Worm (Caenorhabditis elegans) whole organism, young adult: ENCODE measurements around the gene grd-8.

ENCODE experiments used
- F57C9.4 ChIP-seq: sonication (generic microtip); optimal IDR thresholded peaks from 2 replicates; lab custom pipeline; 2017; ENCODE audit warnings: mild to moderate bottlenecking, missing genetic modification characterization, missing compliant biosample characterization
- T07F8.4 ChIP-seq: sonication (generic microtip); optimal IDR thresholded peaks from 2 replicates; lab custom pipeline; 2016; ENCODE audit warnings: mild to moderate bottlenecking, missing genetic modification characterization, moderate library complexity, missing compliant biosample characterization
- Y53F4B.3 ChIP-seq: fragments of 200-800 bp; sonication (Bioruptor generic); IDR thresholded peaks from 2 replicates; pipeline ENCODE4 v1.3.6; 2022; ENCODE audit warnings: missing genetic modification reagents, missing genetic modification characterization, missing compliant biosample characterization
- attf-6 ChIP-seq: fragments of 200-800 bp; sonication (Bioruptor generic); IDR thresholded peaks from 2 replicates; pipeline ENCODE4 v1.3.6; 2022; ENCODE audit warnings: missing genetic modification reagents, missing genetic modification characterization, missing compliant biosample characterization
- lin-35 ChIP-seq, 3 experiments: fragments of 150-350 bp in 2 of 3; sonication (generic microtip) in 1 of 3; optimal IDR thresholded peaks; 2 replicates each; lab custom pipeline; 2014 to 2018; ENCODE audit warnings: missing biosample characterization in 3 of 3, missing genetic modification characterization in 3 of 3, missing genetic modification reagents in 3 of 3
- madf-3 ChIP-seq: fragments of 200-800 bp; sonication (Bioruptor generic); IDR thresholded peaks from 2 replicates; pipeline ENCODE4 v1.3.6; 2022; ENCODE audit warnings: missing genetic modification reagents, missing genetic modification characterization, missing compliant biosample characterization
- pha-4 ChIP-seq: fragments of 150-350 bp; sonication (generic microtip); optimal IDR thresholded peaks from 2 replicates; lab custom pipeline; 2014; ENCODE audit warnings: missing biosample characterization, missing genetic modification reagents, missing genetic modification characterization
- rec-8 ChIP-seq, 2 experiments: sonication (generic microtip); optimal IDR thresholded peaks; 2 replicates each; lab custom pipeline; 2016; ENCODE audit warnings: mild to moderate bottlenecking in 2 of 2, missing genetic modification characterization in 2 of 2, missing genetic modification reagents in 2 of 2, missing genotype in 2 of 2, missing biosample characterization in 1 of 2, missing compliant biosample characterization in 1 of 2, moderate library complexity in 1 of 2
- repo-1 ChIP-seq: sonication (generic microtip); optimal IDR thresholded peaks from 2 replicates; lab custom pipeline; 2017; ENCODE audit warnings: mild to moderate bottlenecking, missing genetic modification characterization, missing compliant biosample characterization
- zfh-2 ChIP-seq: fragments of 200-800 bp; sonication (Bioruptor generic); conservative IDR thresholded peaks from 2 replicates; pipeline ENCODE4 v1.3.6; 2022; ENCODE audit warnings: missing genetic modification reagents, missing genetic modification characterization, missing compliant biosample characterization

ce11 chrV:7861792-7862191 lies 19.5 kb downstream of the grd-8 start, which contains the start of gene C37C3.17:
- TF ChIP-seq attf-6 = no peak
- no peak for TF ChIP-seq pha-4
- no peak for TF ChIP-seq madf-3 (GFP tag; lab: Robert Waterston, UW)
- TF ChIP-seq T07F8.4 (tag; lab: Kevin White, UChicago) = no peak
- TF ChIP-seq F57C9.4 (tag; lab: Kevin White, UChicago) = no peak
- TF ChIP-seq Y53F4B.3 = no peak
- no peak for TF ChIP-seq rec-8 (tag; optimal IDR thresholded peaks at IDR 0.05; lab: Kevin White, UChicago)
- no peak for TF ChIP-seq lin-35 (GFP tag; optimal IDR thresholded peaks at IDR 0.05; lab: Kevin White, UChicago)
- no peak for TF ChIP-seq repo-1 (tag; lab: Kevin White, UChicago)
- no peak for TF ChIP-seq zfh-2 (GFP tag; lab: Robert Waterston, UW)
